Fruit fly (Drosophila melanogaster) S2 (cell line): Measurements from ENCODE around the gene CG1806.

Experiments
- CG8478 ChIP-seq: fragments of >200 bp; optimal IDR thresholded peaks from 2 replicates; lab custom pipeline; 2018
- CTCF ChIP-seq, 2 experiments: fragments of >200 bp; optimal IDR thresholded peaks; 2 replicates each; lab custom pipeline; 2018

DNA sequence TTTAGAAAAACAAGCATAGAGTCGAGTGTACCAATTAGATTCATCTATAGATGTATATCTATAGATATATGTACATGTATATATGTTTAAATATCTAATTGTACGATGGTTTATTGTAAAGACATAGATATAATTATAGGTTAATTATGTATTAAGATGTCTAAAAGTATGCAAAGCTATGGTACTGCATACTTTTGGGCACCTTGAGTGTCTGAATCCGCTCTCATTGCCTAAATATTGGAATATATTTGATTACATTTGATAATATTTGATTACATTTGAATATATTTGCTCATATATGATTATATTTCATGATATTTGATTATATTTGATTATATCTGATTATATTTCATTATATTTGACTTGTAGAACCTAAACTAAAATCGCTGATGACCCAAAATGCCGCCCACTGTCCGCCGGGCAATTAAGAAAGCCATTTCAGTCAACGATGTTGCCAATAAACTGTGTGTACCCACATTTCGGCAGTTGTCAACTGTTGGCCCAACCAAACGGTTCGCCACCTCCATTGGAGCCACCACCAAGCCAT lies 25.2 kb downstream of the CG1806 start, which contains the start of gene Cyp318a1:
- TF ChIP-seq CTCF (optimal IDR thresholded peaks at IDR 0.05; lab: Kevin White, UChicago) (no peak), CG8478 (lab: Kevin White, UChicago) (no peak)
